Worm (Caenorhabditis elegans) whole organism, early embryonic: ENCODE measurements around the gene vhl-1.

Experiments
- B0310.2 ChIP-seq: sonication (generic microtip); optimal IDR thresholded peaks from 2 replicates; lab custom pipeline; 2016; ENCODE audit warnings: mild to moderate bottlenecking, missing genetic modification characterization, missing compliant biosample characterization
- F13C5.2 ChIP-seq: sonication (generic microtip); optimal IDR thresholded peaks from 2 replicates; lab custom pipeline; 2017; ENCODE audit warnings: mild to moderate bottlenecking, missing genetic modification characterization, inconsistent platforms, missing compliant biosample characterization
- aly-1 ChIP-seq: sonication (generic microtip); optimal IDR thresholded peaks from 2 replicates; lab custom pipeline; 2016; ENCODE audit warnings: missing genetic modification characterization, missing compliant biosample characterization
- ama-1 ChIP-seq: fragments of 150-350 bp; optimal IDR thresholded peaks from 2 replicates; lab custom pipeline; 2014
- ceh-13 ChIP-seq: fragments of 200-800 bp; sonication (Bioruptor generic); optimal IDR thresholded peaks from 2 replicates; lab custom pipeline; 2018; ENCODE audit warnings: mild to moderate bottlenecking, missing genetic modification characterization, missing compliant biosample characterization
- ceh-36 ChIP-seq: sonication (generic microtip); optimal IDR thresholded peaks from 2 replicates; lab custom pipeline; 2016; ENCODE audit warnings: missing genetic modification characterization, inconsistent platforms, missing compliant biosample characterization
- ets-7 ChIP-seq: sonication (generic microtip); optimal IDR thresholded peaks from 2 replicates; lab custom pipeline; 2016; ENCODE audit warnings: missing genotype, missing genetic modification characterization, missing compliant biosample characterization
- flt-1 ChIP-seq: fragments of 200-800 bp; sonication (Bioruptor generic); IDR thresholded peaks from 2 replicates; pipeline ENCODE4 v1.3.6; 2022; ENCODE audit warnings: missing genetic modification characterization, missing compliant biosample characterization
- hmbx-1 ChIP-seq: sonication (generic microtip); optimal IDR thresholded peaks from 2 replicates; lab custom pipeline; 2016; ENCODE audit warnings: mild to moderate bottlenecking, missing genetic modification characterization, missing compliant biosample characterization
- hmg-4 ChIP-seq: fragments of 200-800 bp; sonication (Bioruptor generic); optimal IDR thresholded peaks from 2 replicates; lab custom pipeline; 2018; ENCODE audit warnings: mild to moderate bottlenecking, missing genetic modification characterization, missing compliant biosample characterization
- hnd-1 ChIP-seq: sonication (generic microtip); optimal IDR thresholded peaks from 2 replicates; lab custom pipeline; 2016; ENCODE audit warnings: missing genetic modification characterization, missing compliant biosample characterization
- pes-1 ChIP-seq: fragments of 200-800 bp; sonication (Bioruptor generic); IDR thresholded peaks from 2 replicates; pipeline ENCODE4 v1.3.6; 2022; ENCODE audit warnings: missing genetic modification reagents, missing genetic modification characterization, missing compliant biosample characterization
- scrt-1 ChIP-seq: fragments of 200-800 bp; sonication (Bioruptor generic); IDR thresholded peaks from 2 replicates; pipeline ENCODE4 v1.3.6; 2022; ENCODE audit warnings: missing genetic modification characterization, missing compliant biosample characterization
- sea-1 ChIP-seq: fragments of 200-800 bp; sonication (Bioruptor generic); conservative IDR thresholded peaks from 2 replicates; pipeline ENCODE4 v1.3.6; 2022; ENCODE audit warnings: missing genetic modification characterization, missing compliant biosample characterization
- tbx-11 ChIP-seq: fragments of 200-800 bp; sonication (Bioruptor generic); IDR thresholded peaks from 2 replicates; pipeline ENCODE4 v1.3.6; 2022; ENCODE audit warnings: missing genetic modification characterization, missing compliant biosample characterization
- tbx-37 ChIP-seq: fragments of 200-800 bp; sonication (Bioruptor generic); conservative IDR thresholded peaks from 2 replicates; pipeline ENCODE4 v1.3.6; 2022; ENCODE audit warnings: missing genetic modification reagents, missing genetic modification characterization, missing compliant biosample characterization
- tra-4 ChIP-seq: sonication (generic microtip); optimal IDR thresholded peaks from 2 replicates; lab custom pipeline; 2017; ENCODE audit warnings: missing genetic modification characterization, missing compliant biosample characterization

The vhl-1 gene

ce11 chrX:11326827-11327226, 19.7 kb downstream of the vhl-1 start, which contains the start of gene ZK455.5:
TSS of gene ZK455.5 (minus strand) at chrX:11326927.
- no peak for TF ChIP-seq scrt-1 (GFP tag; lab: Robert Waterston, UW)
- no peak for TF ChIP-seq sea-1
- TF ChIP-seq B0310.2, result no peak
- no peak for TF ChIP-seq pes-1 (GFP tag; lab: Robert Waterston, UW)
- no peak for TF ChIP-seq tbx-37
- TF ChIP-seq ets-7 (tag; lab: Kevin White, UChicago), result no peak
- no peak for TF ChIP-seq ceh-13 (GFP tag; lab: Kevin White, UChicago)
- TF ChIP-seq tra-4 (tag; lab: Kevin White, UChicago), result no peak
- no peak for TF ChIP-seq ceh-36 (tag; lab: Kevin White, UChicago)
- TF ChIP-seq tbx-11 (GFP tag; lab: Robert Waterston, UW), result no peak
- TF ChIP-seq F13C5.2 (tag; lab: Kevin White, UChicago), result no peak
- no peak for TF ChIP-seq aly-1 (tag; lab: Kevin White, UChicago)
- no peak for TF ChIP-seq flt-1 (GFP tag; lab: Robert Waterston, UW)
- no peak for TF ChIP-seq hnd-1
- TF ChIP-seq hmg-4, result no peak
- no peak for TF ChIP-seq hmbx-1 (tag; lab: Kevin White, UChicago)
- no peak for TF ChIP-seq ama-1 (lab: Kevin White, UChicago)

ce11 chrX:11328710-11329109, 21.6 kb downstream of the vhl-1 start:
- TF ChIP-seq aly-1 (tag; lab: Kevin White, UChicago) (no peak), scrt-1 (GFP tag; lab: Robert Waterston, UW) (no peak), B0310.2 (no peak), pes-1 (GFP tag; lab: Robert Waterston, UW) (no peak), tra-4 (tag; lab: Kevin White, UChicago) (no peak), flt-1 (GFP tag; lab: Robert Waterston, UW) (no peak), sea-1 (no peak), ama-1 (lab: Kevin White, UChicago) (no peak), tbx-11 (GFP tag; lab: Robert Waterston, UW) (no peak), hmg-4 (no peak), ceh-36 (tag; lab: Kevin White, UChicago) (no peak), ceh-13 (GFP tag; lab: Kevin White, UChicago) (no peak), ets-7 (tag; lab: Kevin White, UChicago) (no peak)

- no peak for TF ChIP-seq aly-1 (tag; lab: Kevin White, UChicago)
- TF ChIP-seq tbx-37, result no peak
- TF ChIP-seq ceh-13 (GFP tag; lab: Kevin White, UChicago), result no peak
- TF ChIP-seq B0310.2, result no peak
Observed at ce11 chrX:11329424-11329823, 22.3 kb downstream of the vhl-1 start, which contains the start of gene npr-9. TSS of gene npr-9 (plus strand) at chrX:11329724.

- TF ChIP-seq ceh-13 (GFP tag; lab: Kevin White, UChicago) (no peak), tbx-11 (GFP tag; lab: Robert Waterston, UW) (no peak), hnd-1 (no peak), aly-1 (tag; lab: Kevin White, UChicago) (no peak), tra-4 (tag; lab: Kevin White, UChicago) (no peak), pes-1 (GFP tag; lab: Robert Waterston, UW) (no peak), hmg-4 (no peak), scrt-1 (GFP tag; lab: Robert Waterston, UW) (no peak), B0310.2 (no peak), sea-1 (no peak), ama-1 (lab: Kevin White, UChicago) (no peak), F13C5.2 (tag; lab: Kevin White, UChicago) (no peak)
Observed at ce11 chrX:11337095-11337494, 29.9 kb downstream of the vhl-1 start.

- TF ChIP-seq aly-1 (tag; lab: Kevin White, UChicago) (no peak), hnd-1 (no peak), tbx-11 (GFP tag; lab: Robert Waterston, UW) (no peak), B0310.2 (no peak), hmbx-1 (tag; lab: Kevin White, UChicago) (no peak), ama-1 (lab: Kevin White, UChicago) (no peak), ceh-13 (GFP tag; lab: Kevin White, UChicago) (no peak), ets-7 (tag; lab: Kevin White, UChicago) (no peak), ceh-36 (tag; lab: Kevin White, UChicago) (no peak), sea-1 (no peak), hmg-4 (no peak), tbx-37 (no peak), flt-1 (GFP tag; lab: Robert Waterston, UW) (no peak), F13C5.2 (tag; lab: Kevin White, UChicago) (no peak)
Observed at ce11 chrX:11337783-11338182, 30.6 kb downstream of the vhl-1 start, which contains the start of gene gcy-9. TSS of gene gcy-9 (minus strand) at chrX:11337883.

ce11 chrX:11339375-11339924, 32.3 kb downstream of the vhl-1 start, which contains the start of gene aco-1:
TSS of gene aco-1 (plus strand) at chrX:11339874.
- no peak for TF ChIP-seq B0310.2
- TF ChIP-seq ceh-13 (GFP tag; lab: Kevin White, UChicago), result no peak
- TF ChIP-seq F13C5.2 (tag; lab: Kevin White, UChicago), result no peak
- TF ChIP-seq aly-1 (tag; lab: Kevin White, UChicago), result peak; percentile 60
- no peak for TF ChIP-seq hmbx-1 (tag; lab: Kevin White, UChicago)
- 0 out of 2 replicates have a peak, but pooled peaks have one; percentile 12 for TF ChIP-seq tbx-37
- no peak for TF ChIP-seq scrt-1 (GFP tag; lab: Robert Waterston, UW)
- TF ChIP-seq hmg-4, result peak; percentile 33
- TF ChIP-seq tra-4 (tag; lab: Kevin White, UChicago), result no peak
- no peak for TF ChIP-seq pes-1 (GFP tag; lab: Robert Waterston, UW)
- TF ChIP-seq ets-7 (tag; lab: Kevin White, UChicago), result no peak
- TF ChIP-seq tbx-11 (GFP tag; lab: Robert Waterston, UW), result no peak
- no peak for TF ChIP-seq flt-1 (GFP tag; lab: Robert Waterston, UW)
- TF ChIP-seq ceh-36 (tag; lab: Kevin White, UChicago), result no peak
- TF ChIP-seq ama-1 (lab: Kevin White, UChicago), result no peak
- TF ChIP-seq sea-1, result no peak
- no peak for TF ChIP-seq hnd-1

- no peak for TF ChIP-seq hmg-4
- TF ChIP-seq pes-1 (GFP tag; lab: Robert Waterston, UW), result no peak
- no peak for TF ChIP-seq ceh-36 (tag; lab: Kevin White, UChicago)
- no peak for TF ChIP-seq sea-1
- no peak for TF ChIP-seq hnd-1
- TF ChIP-seq tbx-37, result no peak
- no peak for TF ChIP-seq F13C5.2 (tag; lab: Kevin White, UChicago)
- no peak for TF ChIP-seq tbx-11 (GFP tag; lab: Robert Waterston, UW)
- no peak for TF ChIP-seq aly-1 (tag; lab: Kevin White, UChicago)
- TF ChIP-seq B0310.2, result no peak
- TF ChIP-seq scrt-1 (GFP tag; lab: Robert Waterston, UW), result no peak
- no peak for TF ChIP-seq tra-4 (tag; lab: Kevin White, UChicago)
- TF ChIP-seq ama-1 (lab: Kevin White, UChicago), result no peak
- TF ChIP-seq hmbx-1 (tag; lab: Kevin White, UChicago), result no peak
Observed at ce11 chrX:11340478-11340877, 33.3 kb downstream of the vhl-1 start.
